Worm (Caenorhabditis elegans) whole organism, early embryonic: ENCODE measurements around the gene npr-25.

Experiments used
- aly-1 ChIP-seq: sonication (generic microtip); optimal IDR thresholded peaks from 2 replicates; lab custom pipeline; 2016; ENCODE audit warnings: missing genetic modification characterization, missing compliant biosample characterization
- ama-1 ChIP-seq: fragments of 150-350 bp; optimal IDR thresholded peaks from 2 replicates; lab custom pipeline; 2014
- ceh-36 ChIP-seq: sonication (generic microtip); optimal IDR thresholded peaks from 2 replicates; lab custom pipeline; 2016; ENCODE audit warnings: missing genetic modification characterization, inconsistent platforms, missing compliant biosample characterization
- flt-1 ChIP-seq: fragments of 200-800 bp; sonication (Bioruptor generic); IDR thresholded peaks from 2 replicates; pipeline ENCODE4 v1.3.6; 2022; ENCODE audit warnings: missing genetic modification characterization, missing compliant biosample characterization
- hmbx-1 ChIP-seq: sonication (generic microtip); optimal IDR thresholded peaks from 2 replicates; lab custom pipeline; 2016; ENCODE audit warnings: mild to moderate bottlenecking, missing genetic modification characterization, missing compliant biosample characterization
- tbx-11 ChIP-seq: fragments of 200-800 bp; sonication (Bioruptor generic); IDR thresholded peaks from 2 replicates; pipeline ENCODE4 v1.3.6; 2022; ENCODE audit warnings: missing genetic modification characterization, missing compliant biosample characterization
- tra-4 ChIP-seq: sonication (generic microtip); optimal IDR thresholded peaks from 2 replicates; lab custom pipeline; 2017; ENCODE audit warnings: missing genetic modification characterization, missing compliant biosample characterization

DNA sequence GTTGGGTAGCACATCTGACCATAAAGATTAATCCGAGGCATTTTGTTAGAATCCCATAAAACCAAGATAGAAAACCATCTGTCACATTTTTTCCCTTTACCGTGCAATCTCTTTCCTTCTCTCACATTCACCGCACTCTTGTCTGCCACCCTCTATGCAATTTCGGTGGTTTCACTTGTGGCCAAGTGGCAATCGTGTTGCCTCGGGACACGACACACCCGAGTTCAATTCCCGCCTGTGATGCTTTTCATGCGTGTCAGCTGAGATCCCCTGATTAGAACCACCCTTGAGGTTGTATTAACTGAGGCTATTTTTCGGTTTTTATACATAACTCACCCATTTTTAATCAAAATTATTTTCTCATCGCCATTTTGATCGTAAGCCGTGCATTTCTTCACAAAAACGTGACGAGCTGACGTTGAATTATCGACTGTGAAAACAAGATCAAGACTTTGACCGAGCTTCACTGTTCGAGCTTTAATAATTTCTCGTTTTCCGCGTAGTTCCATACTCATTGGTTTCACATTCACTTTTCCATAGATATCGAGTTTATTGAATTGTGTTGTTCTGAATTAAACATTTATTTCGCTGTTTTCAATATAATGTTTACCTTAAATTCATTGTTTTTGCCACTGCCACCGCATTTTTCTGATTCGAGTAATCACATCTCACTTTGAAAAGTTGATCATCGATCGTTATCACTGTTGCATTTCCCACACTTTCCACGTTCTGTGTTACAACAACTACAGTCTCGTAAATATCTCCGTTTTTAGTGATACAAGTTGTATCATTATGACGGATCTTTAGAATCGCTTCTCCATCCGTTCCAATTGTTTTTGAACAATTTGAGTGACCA lies 38.5 kb downstream of the npr-25 start:
- TF ChIP-seq ama-1 (lab: Kevin White, UChicago) (no peak), tra-4 (tag; lab: Kevin White, UChicago) (peak; percentile 98), aly-1 (peak; percentile 100), ceh-36 (tag; lab: Kevin White, UChicago) (peak; percentile 98), tbx-11 (GFP tag; lab: Robert Waterston, UW) (peak; percentile 100), hmbx-1 (tag; lab: Kevin White, UChicago) (peak; percentile 95), flt-1 (GFP tag; lab: Robert Waterston, UW) (peak; percentile 100)
